Fruit fly (Drosophila melanogaster): Measurements from ENCODE around the gene CG6511.

DNA sequence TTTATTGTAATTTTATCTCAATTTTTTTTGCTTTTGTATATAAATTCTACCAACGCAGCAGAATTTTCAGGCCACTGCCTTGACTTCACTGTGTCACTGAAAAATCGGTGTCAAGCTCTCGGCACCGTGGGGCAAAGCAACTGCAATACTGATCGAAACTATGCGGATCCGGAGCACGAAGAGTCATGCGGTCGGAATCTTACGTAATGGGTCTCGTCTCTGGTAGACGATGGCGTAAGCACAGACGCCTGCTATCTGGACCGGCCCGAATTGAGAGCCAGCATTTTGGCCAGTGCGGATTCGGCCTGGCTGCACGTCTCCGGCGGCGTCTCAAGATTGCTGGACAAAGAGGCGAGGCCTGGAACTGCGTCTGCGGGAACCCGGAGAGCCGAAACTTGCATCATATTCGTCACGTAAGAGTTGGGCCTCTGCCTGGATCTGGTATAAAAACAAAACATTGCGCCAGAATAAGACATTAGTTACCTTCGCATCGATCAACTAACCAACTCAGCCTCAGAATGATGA is 5.3 kb downstream of the CG6511 start, which contains the start of gene Cp18:
- TF ChIP-seq Dfd (GFP tag; optimal IDR thresholded peaks at IDR 0.05) (no peak), sv (GFP tag; optimal IDR thresholded peaks at IDR 0.05) (no peak), dl (GFP tag; optimal IDR thresholded peaks at IDR 0.05; ENCODE audit: insufficient read depth in 1 of 2, partially characterized antibody in 2 of 2) (no peak), CrebA (GFP tag; optimal IDR thresholded peaks at IDR 0.05; ENCODE audit: borderline replicate concordance) (no peak), Vsx2 (GFP tag; optimal IDR thresholded peaks at IDR 0.05; ENCODE audit: partially characterized antibody) (no peak), dsf (GFP tag; optimal IDR thresholded peaks at IDR 0.05; ENCODE audit: borderline replicate concordance) (no peak), fru (GFP tag; optimal IDR thresholded peaks at IDR 0.05) (no peak), ey (GFP tag; optimal IDR thresholded peaks at IDR 0.05) (no peak), HLH106 (tag; optimal IDR thresholded peaks at IDR 0.05) (no peak), Dif (GFP tag; optimal IDR thresholded peaks at IDR 0.05; ENCODE audit: partially characterized antibody) (no peak), h (GFP tag; optimal IDR thresholded peaks at IDR 0.05) (no peak), rgr (GFP tag; optimal IDR thresholded peaks at IDR 0.05) (no peak), br (GFP tag; optimal IDR thresholded peaks at IDR 0.05) (no peak), Abd-B (GFP tag; optimal IDR thresholded peaks at IDR 0.05) (no peak)
